Fruit fly (Drosophila melanogaster) whole organism, prepupa: Measurements from ENCODE around the gene Rlip.

ENCODE experiments used
- CG3032 ChIP-seq: fragments of 200-800 bp; optimal IDR thresholded peaks from 2 replicates; lab custom pipeline; 2019; ENCODE audit warnings: missing biosample characterization, mild to moderate bottlenecking, missing genetic modification characterization, moderate library complexity
- CG32006 ChIP-seq: fragments of 200-800 bp; sonication (Bioruptor generic); optimal IDR thresholded peaks from 3 replicates; lab custom pipeline; 2017; ENCODE audit warnings: missing biosample characterization, mild to moderate bottlenecking, missing genetic modification characterization
- CG6792 ChIP-seq: fragments of 200-800 bp; sonication (Bioruptor generic); optimal IDR thresholded peaks from 3 replicates; lab custom pipeline; 2016; ENCODE audit warnings: missing biosample characterization, missing genetic modification characterization

- TF ChIP-seq CG6792 (GFP tag; lab: Kevin White, UChicago), result no peak
- TF ChIP-seq CG3032 (tag; lab: Kevin White, UChicago), result no peak
- no peak for TF ChIP-seq CG32006
These were observed 32.6 kb upstream of the Rlip start for dm6 chr3R:20984902-20985301.
